Worm (Caenorhabditis elegans) whole organism, L4/young adult: ENCODE data around the gene nhr-137.

Experiments used
- dao-5 ChIP-seq: sonication (generic microtip); optimal IDR thresholded peaks from 2 replicates; lab custom pipeline; 2016; ENCODE audit warnings: missing genotype, missing genetic modification characterization, moderate library complexity, missing compliant biosample characterization
- him-1 ChIP-seq: sonication (generic microtip); optimal IDR thresholded peaks from 2 replicates; lab custom pipeline; 2016; ENCODE audit warnings: missing genotype, missing genetic modification reagents, missing genetic modification characterization, missing compliant biosample characterization

ce11 chrX:6692896-6693295, 24.1 kb upstream of the nhr-137 start:
- TF ChIP-seq him-1 (tag; lab: Kevin White, UChicago) = no peak
- no peak for TF ChIP-seq dao-5 (tag; lab: Kevin White, UChicago)
